Worm (Caenorhabditis elegans) whole organism, mixed stage, embryonic: ENCODE results near the gene hlh-1.

Source experiments
- ces-1 ChIP-seq: fragments of 150-350 bp; optimal IDR thresholded peaks from 2 replicates; lab custom pipeline; 2014; ENCODE audit warnings: missing biosample characterization, missing genetic modification reagents, missing genetic modification characterization
- lin-32 ChIP-seq: fragments of 200-800 bp; sonication (Bioruptor generic); optimal IDR thresholded peaks from 2 replicates; lab custom pipeline; 2018; ENCODE audit warnings: mild to moderate bottlenecking, missing genetic modification characterization, missing compliant biosample characterization
- lsy-2 ChIP-seq: fragments of 150-350 bp; optimal IDR thresholded peaks from 2 replicates; lab custom pipeline; 2014; ENCODE audit warnings: missing biosample characterization, missing genetic modification characterization
- pha-4 ChIP-seq: fragments of 150-350 bp; optimal IDR thresholded peaks from 2 replicates; lab custom pipeline; 2018; ENCODE audit warnings: missing biosample characterization, missing genetic modification reagents, missing genetic modification characterization
- ztf-11 ChIP-seq: fragments of 150-350 bp; optimal IDR thresholded peaks from 2 replicates; lab custom pipeline; 2014; ENCODE audit warnings: missing biosample characterization, missing genetic modification characterization

DNA sequence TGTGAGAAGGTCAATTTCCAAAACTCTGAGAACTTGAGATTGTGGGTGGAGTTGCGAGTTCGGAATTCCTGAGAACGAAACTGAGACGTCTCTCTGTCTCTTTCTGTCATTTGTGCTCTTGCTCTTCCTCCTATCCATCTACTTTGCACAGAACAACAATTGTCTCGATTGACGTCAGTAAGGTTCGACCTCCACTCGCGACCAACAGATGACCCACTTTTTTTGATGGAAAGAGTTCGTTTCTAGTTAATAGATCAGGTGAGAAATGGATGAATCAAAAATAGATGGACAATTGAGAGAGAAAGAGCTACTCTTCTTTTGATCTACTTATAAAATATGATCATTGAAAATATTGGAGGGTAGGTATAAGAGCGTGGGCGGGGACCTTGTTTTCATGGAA is 23.8 kb upstream of the hlh-1 start:
- TF ChIP-seq lsy-2 (tag; lab: Kevin White, UChicago) (no peak), lin-32 (GFP tag; lab: Kevin White, UChicago) (no peak), ces-1 (GFP tag; lab: Kevin White, UChicago) (no peak), pha-4 (tag; lab: Kevin White, UChicago) (no peak), ztf-11 (no peak)
